Worm (Caenorhabditis elegans): ENCODE measurements around the gene sre-26.

ce11 chrII:12417996-12418395 lies 2.4 kb downstream of the sre-26 start:
- no peak for TF ChIP-seq him-1 (tag; optimal IDR thresholded peaks at IDR 0.05)
- TF ChIP-seq W03F9.2 (tag; optimal IDR thresholded peaks at IDR 0.05): no peak

Measured in whole organism, L4/young adult.